Fruit fly (Drosophila melanogaster): ENCODE measurements around the gene fz2.

DNA sequence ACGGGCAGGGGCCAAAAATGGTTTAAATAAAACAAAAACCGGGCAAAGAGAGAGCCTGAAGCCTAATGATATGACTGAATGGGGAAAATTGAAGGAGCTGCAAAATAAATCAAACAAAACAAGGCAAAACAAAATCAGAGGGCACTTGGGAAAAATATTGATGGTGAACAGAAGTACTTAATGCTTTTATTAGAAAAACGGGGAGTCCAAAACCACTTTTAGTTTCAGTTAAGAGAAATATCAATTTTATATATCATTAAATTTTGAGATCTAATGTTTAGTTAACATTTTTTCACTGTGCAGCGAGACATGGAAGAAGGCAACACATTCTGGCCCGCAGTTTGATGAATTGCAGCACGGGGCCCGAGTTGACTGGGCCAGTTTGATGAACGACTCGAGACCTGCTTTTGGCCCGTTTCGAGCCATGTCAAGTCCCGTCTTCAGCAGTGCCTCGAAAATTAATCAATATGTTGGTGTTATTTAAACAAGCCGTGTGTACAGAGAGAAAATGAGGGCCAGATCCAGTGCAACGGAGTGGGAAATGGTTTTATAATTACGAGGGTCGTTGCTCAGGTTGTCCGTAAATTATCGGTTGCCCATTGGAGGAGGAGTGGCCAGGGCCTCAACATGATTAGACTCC is 68.8 kb downstream of the fz2 start:
- TF ChIP-seq psq (optimal IDR thresholded peaks at IDR 0.05): no peak
- no peak for TF ChIP-seq pan (optimal IDR thresholded peaks at IDR 0.05)
- no peak for TF ChIP-seq usp (GFP tag; optimal IDR thresholded peaks at IDR 0.05)
- no peak for TF ChIP-seq EcR (GFP tag; optimal IDR thresholded peaks at IDR 0.05)
- no peak for TF ChIP-seq CG8478 (optimal IDR thresholded peaks at IDR 0.05)
